Worm (Caenorhabditis elegans): ENCODE data around the gene fbxc-52.

Gene fbxc-52

DNA sequence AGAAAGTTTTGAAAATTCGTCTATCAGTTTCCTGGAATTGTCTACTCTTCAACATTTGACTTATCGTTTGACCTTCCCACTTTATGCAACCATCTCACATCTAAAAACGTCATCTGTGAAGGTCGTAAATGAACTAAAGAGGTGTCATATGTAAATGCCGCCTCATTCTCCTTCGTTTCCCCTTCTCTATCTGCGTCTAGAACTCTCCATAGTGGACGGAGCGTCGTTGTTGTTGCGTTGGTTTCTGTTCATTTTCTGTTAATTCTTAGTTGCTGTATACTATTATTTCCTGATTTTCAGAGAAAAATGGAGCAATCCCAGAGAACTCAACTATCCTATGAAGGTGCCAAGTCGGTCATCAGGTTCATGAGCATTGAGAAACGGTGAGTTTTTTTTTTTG, at the start of gene fbxc-52:
Gene fbxc-52 (plus strand): TSS at position 301 of the 400 bp plus-strand sequence.
- TF ChIP-seq F16B12.6 (tag; optimal IDR thresholded peaks at IDR 0.05) (no peak), hlh-4 (tag; optimal IDR thresholded peaks at IDR 0.05) (no peak), lin-13 (GFP tag; optimal IDR thresholded peaks at IDR 0.05) (no peak), ceh-82 (tag; optimal IDR thresholded peaks at IDR 0.05) (no peak), ceh-88 (GFP tag; IDR thresholded peaks at IDR 0.05) (no peak), hpl-2 (GFP tag; optimal IDR thresholded peaks at IDR 0.05) (no peak), mef-2 (tag; optimal IDR thresholded peaks at IDR 0.05) (no peak), ceh-8 (GFP tag; optimal IDR thresholded peaks at IDR 0.05) (no peak), lir-3 (tag; optimal IDR thresholded peaks at IDR 0.05; ENCODE audit: poor library complexity) (no peak), nhr-76 (tag; optimal IDR thresholded peaks at IDR 0.05) (no peak), skn-1 (tag; optimal IDR thresholded peaks at IDR 0.05) (no peak), unc-98 (GFP tag; IDR thresholded peaks at IDR 0.05) (no peak), jun-1 (tag; optimal IDR thresholded peaks at IDR 0.05) (no peak), tlp-1 (tag; optimal IDR thresholded peaks at IDR 0.05) (no peak), egl-27 (tag; optimal IDR thresholded peaks at IDR 0.05) (no peak), sox-4 (tag; optimal IDR thresholded peaks at IDR 0.05) (no peak), unc-62 (GFP tag; optimal IDR thresholded peaks at IDR 0.05) (no peak), tbx-2 (tag; optimal IDR thresholded peaks at IDR 0.05) (no peak)

DNA sequence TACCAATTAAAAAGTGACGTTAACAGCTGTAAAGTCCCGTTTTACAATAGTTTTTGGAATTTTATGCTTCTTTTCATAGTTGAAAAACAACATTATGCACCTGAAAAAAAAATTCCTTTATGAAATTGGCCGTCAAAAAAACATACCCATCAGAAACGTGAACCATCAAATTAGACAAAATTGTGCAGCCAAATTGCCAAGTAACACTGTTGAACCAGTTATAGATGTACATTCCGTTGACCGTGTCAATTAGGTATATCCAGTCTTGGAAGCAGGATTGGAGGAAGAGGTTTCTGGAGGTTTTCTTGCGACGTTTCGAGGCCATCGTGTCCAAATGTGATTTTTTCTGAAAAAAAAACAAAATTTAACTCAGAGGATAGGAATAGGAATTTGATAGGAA, 47.7 kb upstream of the fbxc-52 start, which contains the start of gene srx-97:
Gene srx-97 (minus strand): TSS at position 101 of the 400 bp plus-strand sequence.
- TF ChIP-seq tlp-1 (tag; optimal IDR thresholded peaks at IDR 0.05) (no peak), nhr-90 (tag; optimal IDR thresholded peaks at IDR 0.05; ENCODE audit: poor library complexity) (no peak), efl-3 (GFP tag; optimal IDR thresholded peaks at IDR 0.05) (no peak), nhr-12 (tag; optimal IDR thresholded peaks at IDR 0.05) (no peak), elt-2 (tag; optimal IDR thresholded peaks at IDR 0.05) (no peak), unc-98 (GFP tag; IDR thresholded peaks at IDR 0.05) (no peak), elt-3 (tag; optimal IDR thresholded peaks at IDR 0.05) (no peak)

DNA sequence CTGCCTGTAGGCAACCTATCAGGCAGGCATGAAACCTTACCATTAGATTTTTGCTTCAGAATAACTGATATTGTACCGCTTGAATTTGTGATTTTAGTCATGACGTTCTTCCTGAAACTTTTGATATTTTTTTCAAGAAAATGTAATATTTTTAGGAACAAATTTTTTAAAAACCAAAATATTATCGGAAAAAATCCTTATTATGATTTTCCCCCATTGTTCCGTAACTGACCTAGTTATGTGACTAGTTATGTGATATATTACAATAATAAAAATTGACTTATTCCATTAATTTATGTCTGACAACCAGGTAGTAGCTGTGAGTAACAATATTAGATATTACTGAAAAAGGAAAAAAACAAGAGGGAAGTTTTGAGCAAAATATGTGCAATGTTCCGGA, 46.1 kb upstream of the fbxc-52 start, which contains the start of gene srx-98:
Gene srx-98 (minus strand): TSS at position 101 of the 400 bp plus-strand sequence.
- no peak for TF ChIP-seq unc-98 (GFP tag; IDR thresholded peaks at IDR 0.05)
- TF ChIP-seq pqm-1 (tag; optimal IDR thresholded peaks at IDR 0.05), result no peak

DNA sequence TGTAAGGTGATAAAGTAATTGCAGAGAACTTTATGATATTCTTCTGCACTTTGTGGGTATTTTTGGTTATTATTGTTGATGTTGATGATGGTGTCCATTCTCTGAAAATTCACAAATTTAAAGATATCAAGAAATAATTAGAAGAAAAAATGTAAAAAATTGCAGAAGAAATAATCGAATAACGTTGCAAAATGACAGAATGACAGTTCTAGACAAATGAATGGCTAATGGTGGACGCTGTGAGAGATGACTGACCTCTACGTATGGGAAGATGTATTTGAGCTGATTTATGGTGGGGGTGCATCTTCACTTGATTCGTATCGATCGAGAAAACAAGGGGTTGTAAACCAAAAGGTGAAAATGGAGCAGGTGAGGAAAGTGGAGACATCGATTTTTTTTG, 43.6 kb upstream of the fbxc-52 start, which contains the start of gene sea-1:
Gene sea-1 (minus strand): TSS at position 101 of the 400 bp plus-strand sequence.
- TF ChIP-seq C34B4.2 (tag; optimal IDR thresholded peaks at IDR 0.05), result no peak
- no peak for TF ChIP-seq mef-2 (tag; optimal IDR thresholded peaks at IDR 0.05)
- TF ChIP-seq skn-1 (tag; optimal IDR thresholded peaks at IDR 0.05), result no peak
- TF ChIP-seq nhr-85 (tag), result no peak
- TF ChIP-seq nhr-77 (tag; optimal IDR thresholded peaks at IDR 0.05), result no peak
- no peak for TF ChIP-seq C16A3.4 (tag; optimal IDR thresholded peaks at IDR 0.05)
- no peak for TF ChIP-seq nhr-90 (tag; optimal IDR thresholded peaks at IDR 0.05; ENCODE audit: poor library complexity)
- TF ChIP-seq ceh-63 (GFP tag; optimal IDR thresholded peaks at IDR 0.05), result no peak
- TF ChIP-seq Y116A8C.19 (tag; optimal IDR thresholded peaks at IDR 0.05; ENCODE audit: borderline replicate concordance), result no peak
- no peak for TF ChIP-seq fos-1 (tag; optimal IDR thresholded peaks at IDR 0.05)

DNA sequence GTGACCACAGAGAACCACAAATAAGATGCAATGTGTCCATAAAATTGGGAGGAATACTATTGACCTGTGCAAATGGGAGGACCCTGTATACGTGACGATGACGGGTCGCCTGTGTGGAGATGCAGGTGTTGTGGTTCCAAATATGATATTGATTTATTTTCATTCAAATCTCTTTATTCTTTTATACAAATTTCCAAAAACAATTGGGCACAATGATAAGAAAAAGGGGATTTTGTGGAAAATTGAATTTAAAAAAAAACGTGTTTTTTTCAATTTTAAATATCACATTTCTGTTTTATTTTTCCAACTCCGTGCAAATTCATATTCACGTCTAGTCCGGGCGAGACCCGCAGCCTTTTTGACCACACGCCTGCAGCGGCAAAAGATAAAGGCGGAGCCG, 41.9 kb upstream of the fbxc-52 start, which contains the start of gene F19B10.2:
Gene F19B10.2 (plus strand): TSS at position 301 of the 400 bp plus-strand sequence.
- no peak for TF ChIP-seq mdl-1 (tag; optimal IDR thresholded peaks at IDR 0.05)
- no peak for TF ChIP-seq ceh-82 (tag; optimal IDR thresholded peaks at IDR 0.05)
- TF ChIP-seq ceh-63 (GFP tag; optimal IDR thresholded peaks at IDR 0.05), result no peak
- no peak for TF ChIP-seq elt-2 (tag; optimal IDR thresholded peaks at IDR 0.05)
- no peak for TF ChIP-seq efl-1 (optimal IDR thresholded peaks at IDR 0.05)
- TF ChIP-seq efl-1 (GFP tag; optimal IDR thresholded peaks at IDR 0.05 in 1 of 2), result no peak
- TF ChIP-seq lin-15B (tag; optimal IDR thresholded peaks at IDR 0.05), result no peak
- no peak for TF ChIP-seq tbx-2 (tag; optimal IDR thresholded peaks at IDR 0.05)
